Worm (Caenorhabditis elegans): ENCODE data around the gene Y105C5A.1272.
A peak's percentile ranks its signal among the peaks of the same experiment; 100 is the strongest.

Gene Y105C5A.1272

DNA sequence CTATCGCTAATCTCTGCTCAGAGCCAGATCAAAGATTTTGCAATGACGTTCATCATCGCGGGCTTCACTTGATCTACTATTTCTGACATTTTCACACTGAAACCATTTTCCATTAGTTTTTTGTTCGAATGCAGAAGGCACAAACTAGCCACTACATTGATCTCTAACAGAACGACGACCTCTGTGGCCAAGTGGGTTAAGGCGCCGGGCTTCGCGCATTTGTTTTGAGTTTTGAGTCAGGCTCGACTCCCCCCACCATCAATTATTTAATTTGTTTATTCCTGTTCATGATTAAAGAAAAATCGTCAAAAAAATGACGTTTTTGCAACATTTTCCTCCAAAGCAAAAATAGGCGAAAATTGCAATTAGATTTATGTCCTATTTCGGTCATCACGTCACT, 46.5 kb downstream of the Y105C5A.1272 start (continued):
- TF ChIP-seq C17E4.6 (GFP tag; IDR thresholded peaks at IDR 0.05): 0 out of 2 replicates have a peak, but pooled peaks have one; percentile 28
- no peak for TF ChIP-seq nhr-120 (GFP tag; IDR thresholded peaks at IDR 0.05)
- peak; percentile 60 for TF ChIP-seq mes-4 (tag; optimal IDR thresholded peaks at IDR 0.05)

DNA sequence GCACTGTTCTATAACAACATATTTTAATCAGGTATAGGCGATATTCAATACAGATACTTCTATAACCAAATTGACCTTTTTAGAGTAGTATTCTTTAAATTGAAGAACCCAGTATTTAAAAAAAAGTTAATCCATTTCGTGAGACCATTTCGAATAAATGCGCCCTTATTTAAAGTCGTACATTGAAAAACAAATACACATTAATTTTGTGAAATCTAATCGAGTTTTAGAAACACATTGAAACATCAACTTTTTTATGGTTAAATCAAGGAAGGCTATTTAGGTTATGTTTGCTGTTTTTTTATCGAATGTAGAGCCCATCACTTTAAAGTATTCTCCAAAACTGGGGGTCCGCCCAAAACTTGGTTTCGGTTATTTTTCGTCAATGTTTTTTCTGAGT, 48.5 kb downstream of the Y105C5A.1272 start:
- TF ChIP-seq egl-44 (GFP tag; IDR thresholded peaks at IDR 0.05): no peak
- no peak for TF ChIP-seq F55B11.4 (tag; optimal IDR thresholded peaks at IDR 0.05; ENCODE audit: borderline replicate concordance, insufficient read depth)
- no peak for TF ChIP-seq C06A6.2 (GFP tag; conservative IDR thresholded peaks at IDR 0.05)
- TF ChIP-seq chd-7 (tag; optimal IDR thresholded peaks at IDR 0.05): no peak
- TF ChIP-seq snpc-4 (GFP tag; optimal IDR thresholded peaks at IDR 0.05): no peak
- peak in 1 of 4 experiments; percentile 48 for TF ChIP-seq snpc-4 (tag; optimal IDR thresholded peaks at IDR 0.05)

DNA sequence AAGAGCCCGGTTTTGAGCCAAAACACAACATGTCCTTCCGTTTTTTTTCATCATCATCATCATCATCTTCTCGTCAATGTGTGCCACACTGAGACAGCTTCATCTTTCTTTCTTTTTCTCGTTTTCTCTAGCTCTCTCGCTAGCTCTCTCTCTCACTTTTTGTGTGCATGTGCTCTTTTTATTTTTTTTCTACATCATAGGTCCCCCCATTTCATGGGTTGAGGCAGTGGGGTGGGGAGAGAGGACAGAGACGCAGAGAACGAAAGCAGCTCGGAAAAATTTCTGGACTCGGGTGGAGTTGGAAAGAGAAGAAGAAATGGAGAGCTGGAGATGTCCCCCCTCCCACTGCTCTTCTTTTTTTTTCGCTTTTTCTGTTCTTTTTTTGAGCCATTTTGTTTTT, 50.0 kb downstream of the Y105C5A.1272 start:
- TF ChIP-seq xnd-1 (tag; optimal IDR thresholded peaks at IDR 0.05) (no peak), nhr-80 (tag; optimal IDR thresholded peaks at IDR 0.05) (no peak), K11D2.4 (GFP tag; IDR thresholded peaks at IDR 0.05) (0 out of 2 replicates have a peak, but pooled peaks have one; percentile 46), lin-35 (GFP tag; optimal IDR thresholded peaks at IDR 0.05) (peak in 1 of 3 experiments; percentile 50), nfyb-1 (GFP tag; IDR thresholded peaks at IDR 0.05) (peak; percentile 62; the same call in 1 of the 2 replicates), K12H6.12 (tag; optimal IDR thresholded peaks at IDR 0.05) (peak; percentile 88), egrh-3 (GFP tag; IDR thresholded peaks at IDR 0.05) (0 out of 2 replicates have a peak, but pooled peaks have one; percentile 8), snpc-4 (GFP tag; optimal IDR thresholded peaks at IDR 0.05) (no peak), snpc-4 (tag; optimal IDR thresholded peaks at IDR 0.05) (peak in 1 of 4 experiments; percentile 33), attf-5 (GFP tag; optimal IDR thresholded peaks at IDR 0.05) (peak; percentile 67), bed-1 (GFP tag; IDR thresholded peaks at IDR 0.05) (no peak), ets-4 (GFP tag; optimal IDR thresholded peaks at IDR 0.05) (no peak), B0019.2 (GFP tag; conservative IDR thresholded peaks at IDR 0.05) (no peak), lin-40 (tag; optimal IDR thresholded peaks at IDR 0.05) (peak; percentile 48), hmg-1.2 (GFP tag; IDR thresholded peaks at IDR 0.05) (peak; percentile 62), F52B5.7 (tag; optimal IDR thresholded peaks at IDR 0.05) (no peak), ztf-25 (GFP tag; IDR thresholded peaks at IDR 0.05) (no peak), cebp-1 (GFP tag; IDR thresholded peaks at IDR 0.05) (no peak), cebp-1 (tag; optimal IDR thresholded peaks at IDR 0.05) (peak; percentile 65), chd-7 (tag; optimal IDR thresholded peaks at IDR 0.05) (peak; percentile 24), somi-1 (GFP tag; optimal IDR thresholded peaks at IDR 0.05) (peak; percentile 23)

Data from whole organism, young adult.